Worm (Caenorhabditis elegans): Measurements from ENCODE around the gene cld-1.
A peak's percentile ranks its signal among the peaks of the same experiment; 100 is the strongest.

DNA sequence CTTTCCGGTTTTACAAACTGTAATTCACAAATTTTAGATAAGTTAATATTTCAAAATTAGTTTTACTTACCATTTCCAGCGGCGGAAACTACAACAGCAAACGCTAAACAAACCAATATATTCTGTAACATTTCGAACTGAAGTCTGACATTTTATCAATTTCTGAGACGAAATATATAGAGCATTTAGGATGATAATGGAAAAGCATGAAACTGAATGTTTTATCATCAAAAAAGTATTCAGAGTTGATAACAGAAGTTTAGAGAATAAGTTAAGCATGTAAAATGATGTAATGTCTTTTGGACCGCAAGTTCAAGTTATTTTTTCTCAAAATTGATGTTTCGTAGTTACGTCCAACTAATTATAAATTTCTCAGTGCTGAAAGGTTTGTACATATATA lies 33.1 kb upstream of the cld-1 start, which contains the start of gene F55G11.2:
- no peak for TF ChIP-seq ekl-4 (GFP tag; IDR thresholded peaks at IDR 0.05)
- no peak for TF ChIP-seq zim-3 (tag; optimal IDR thresholded peaks at IDR 0.05)
- TF ChIP-seq lin-40 (tag; optimal IDR thresholded peaks at IDR 0.05), result no peak
- no peak for TF ChIP-seq pha-4 (tag; optimal IDR thresholded peaks at IDR 0.05)
- no peak for TF ChIP-seq mxl-1 (tag; optimal IDR thresholded peaks at IDR 0.05)
- TF ChIP-seq unc-62 (GFP tag; optimal IDR thresholded peaks at IDR 0.05), result no peak
- TF ChIP-seq bed-2 (GFP tag; IDR thresholded peaks at IDR 0.05), result no peak
- TF ChIP-seq unc-130 (GFP tag; optimal IDR thresholded peaks at IDR 0.05), result no peak
- no peak for TF ChIP-seq snpc-4 (GFP tag; optimal IDR thresholded peaks at IDR 0.05)
- no peak for TF ChIP-seq snpc-4 (tag; optimal IDR thresholded peaks at IDR 0.05)
- peak; percentile 55 for TF ChIP-seq nhr-80 (tag; optimal IDR thresholded peaks at IDR 0.05)
- no peak for TF ChIP-seq hsf-1 (GFP tag; IDR thresholded peaks at IDR 0.05)
- TF ChIP-seq sea-2 (GFP tag; IDR thresholded peaks at IDR 0.05), result no peak
